Worm (Caenorhabditis elegans): Measurements from ENCODE around the gene Y54G9A.5.

DNA sequence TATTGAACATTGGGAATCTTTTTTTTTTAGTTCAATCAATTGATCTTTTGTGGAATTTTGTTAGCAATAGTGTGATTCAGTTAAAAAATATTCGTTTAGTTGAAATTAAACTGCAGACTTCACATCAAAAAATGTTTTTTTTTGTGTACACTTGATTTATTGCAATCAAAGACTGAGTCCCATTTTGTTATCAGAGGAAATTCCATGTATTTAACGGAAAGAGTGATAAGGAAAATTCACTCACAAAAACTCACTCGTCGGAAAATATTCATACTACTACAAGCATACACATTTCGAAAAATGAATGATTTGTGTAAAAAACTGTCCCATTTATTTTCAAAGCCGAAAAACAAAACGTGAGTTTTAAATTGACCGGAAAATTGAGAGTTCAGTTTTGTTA is 48.5 kb downstream of the Y54G9A.5 start, which contains the start of gene C01B9.1:
- TF ChIP-seq ceh-82 (tag; optimal IDR thresholded peaks at IDR 0.05) (no peak), fkh-10 (GFP tag; optimal IDR thresholded peaks at IDR 0.05) (no peak), lin-39 (tag; optimal IDR thresholded peaks at IDR 0.05) (no peak), snpc-4 (tag; optimal IDR thresholded peaks at IDR 0.05) (no peak), ztf-11 (tag; optimal IDR thresholded peaks at IDR 0.05) (no peak), ama-1 (optimal IDR thresholded peaks at IDR 0.05) (no peak), nhr-11 (tag; optimal IDR thresholded peaks at IDR 0.05) (no peak), jun-1 (tag; optimal IDR thresholded peaks at IDR 0.05) (no peak), egl-5 (tag; optimal IDR thresholded peaks at IDR 0.05) (no peak)

All from whole organism, L3 larva.